Fruit fly (Drosophila melanogaster) whole organism, pupa: ENCODE results near the gene Miga.

Source experiments
- CG10348 ChIP-seq: fragments of 200-800 bp; sonication (Bioruptor generic); IDR thresholded peaks from 2 replicates; pipeline ENCODE4 v1.3.6; 2022; ENCODE audit warnings: missing biosample characterization, missing genetic modification characterization
- CG12605 ChIP-seq: fragments of 200-800 bp; sonication (Bioruptor generic); IDR thresholded peaks from 2 replicates; pipeline ENCODE4 v1.3.6; 2022; ENCODE audit warnings: missing biosample characterization, missing genetic modification characterization
- CG13204 ChIP-seq: fragments of 200-800 bp; sonication (Bioruptor generic); optimal IDR thresholded peaks from 2 replicates; lab custom pipeline; 2018; ENCODE audit warnings: missing biosample characterization, mild to moderate bottlenecking, missing genetic modification characterization, moderate library complexity
- CG14655 ChIP-seq: fragments of 200-800 bp; sonication (Bioruptor generic); optimal IDR thresholded peaks from 3 replicates; lab custom pipeline; 2017; ENCODE audit warnings: mild to moderate bottlenecking, missing biosample characterization, missing genetic modification reagents, missing genetic modification characterization
- CG15710 ChIP-seq: fragments of 200-800 bp; sonication (Bioruptor generic); optimal IDR thresholded peaks from 2 replicates; lab custom pipeline; 2018; ENCODE audit warnings: missing biosample characterization, mild to moderate bottlenecking, missing genetic modification characterization, moderate library complexity
- CG32121 ChIP-seq: fragments of 200-800 bp; sonication (Bioruptor generic); IDR thresholded peaks from 2 replicates; pipeline ENCODE4 v1.3.6; 2022; ENCODE audit warnings: missing biosample characterization, missing genetic modification characterization
- CG4496 ChIP-seq: fragments of 200-800 bp; sonication (Bioruptor generic); IDR thresholded peaks from 3 replicates; pipeline ENCODE4 v1.3.6; 2022; ENCODE audit warnings: missing biosample characterization, missing genetic modification characterization
- CG8159 ChIP-seq: fragments of 200-800 bp; sonication (Bioruptor generic); optimal IDR thresholded peaks from 3 replicates; lab custom pipeline; 2018; ENCODE audit warnings: missing biosample characterization, mild to moderate bottlenecking, missing genetic modification characterization, moderate library complexity
- D1 ChIP-seq: fragments of 200-800 bp; sonication (Bioruptor generic); optimal IDR thresholded peaks from 2 replicates; lab custom pipeline; 2018; ENCODE audit warnings: missing biosample characterization, mild to moderate bottlenecking, missing genetic modification characterization, moderate library complexity
- Pif1A ChIP-seq: fragments of 200-800 bp; sonication (Bioruptor generic); optimal IDR thresholded peaks from 3 replicates; lab custom pipeline; 2016; ENCODE audit warnings: missing biosample characterization, missing genetic modification characterization
- fd96Ca ChIP-seq: fragments of 200-800 bp; sonication (Bioruptor generic); IDR thresholded peaks from 3 replicates; pipeline ENCODE4 v1.3.6; 2022; ENCODE audit warnings: missing biosample characterization, missing genetic modification characterization

DNA sequence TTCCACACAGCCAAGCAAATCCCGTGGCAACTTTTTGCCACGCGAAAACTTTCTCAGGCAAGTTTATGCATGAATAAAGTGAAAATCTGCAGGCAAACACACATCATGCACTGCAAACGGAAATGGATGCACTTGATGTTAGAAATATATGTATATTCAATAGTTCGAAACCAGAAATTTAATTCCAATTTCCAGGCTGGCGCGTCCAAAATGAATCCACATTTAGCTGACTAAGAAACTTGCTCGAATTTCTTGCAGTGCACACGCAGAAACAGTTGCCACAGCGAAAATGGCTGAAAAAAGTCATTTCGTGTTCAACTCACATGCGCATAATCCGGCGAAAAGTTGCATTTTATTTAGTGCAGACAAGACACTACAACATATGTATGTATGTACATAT is 41.0 kb downstream of the Miga start:
- TF ChIP-seq CG10348 (GFP tag; lab: Robert Waterston, UW), result peak; percentile 16; the same call in 1 of the 2 replicates
- TF ChIP-seq CG8159 (tag; lab: Kevin White, UChicago), result peak; percentile 2
- TF ChIP-seq CG32121 (GFP tag; lab: Robert Waterston, UW), result peak; percentile 69
- peak; percentile 23 for TF ChIP-seq Pif1A (GFP tag; lab: Kevin White, UChicago)
- TF ChIP-seq fd96Ca (GFP tag; lab: Robert Waterston, UW), result peak; percentile 83
- TF ChIP-seq CG15710 (tag; lab: Kevin White, UChicago), result no peak
- no peak for TF ChIP-seq CG13204 (GFP tag; lab: Kevin White, UChicago)
- peak; percentile 33 for TF ChIP-seq CG14655 (GFP tag; lab: Kevin White, UChicago)
- no peak for TF ChIP-seq CG12605 (GFP tag; lab: Robert Waterston, UW)
- TF ChIP-seq D1, result no peak
- TF ChIP-seq CG4496 (GFP tag; lab: Robert Waterston, UW), result peak; percentile 76; the same call in 2 of the 3 replicates
